Fruit fly (Drosophila melanogaster): Measurements from ENCODE around the gene Fkbp59.

Gene Fkbp59

dm6 chr2L:9915011-9915850, 27.4 kb downstream of the Fkbp59 start, which contains the start of gene yip2 (continued):
- TF ChIP-seq Sox102F (GFP tag; optimal IDR thresholded peaks at IDR 0.05): peak; percentile 88
- TF ChIP-seq acj6 (GFP tag; optimal IDR thresholded peaks at IDR 0.05): peak; percentile 54
- peak; percentile 96 for TF ChIP-seq fd85E (GFP tag; optimal IDR thresholded peaks at IDR 0.05)
- TF ChIP-seq CG34406 (GFP tag; optimal IDR thresholded peaks at IDR 0.05): peak; percentile 59
- TF ChIP-seq achi (GFP tag; optimal IDR thresholded peaks at IDR 0.05): peak; percentile 77
- TF ChIP-seq Gug (GFP tag; IDR thresholded peaks at IDR 0.05): peak; percentile 73
- peak; percentile 93 for TF ChIP-seq Sox14 (GFP tag; optimal IDR thresholded peaks at IDR 0.05)
- TF ChIP-seq Smox (GFP tag; optimal IDR thresholded peaks at IDR 0.05): peak; percentile 57
- no peak for TF ChIP-seq CG11902 (GFP tag; optimal IDR thresholded peaks at IDR 0.05)
- TF ChIP-seq salr (GFP tag; optimal IDR thresholded peaks at IDR 0.05): peak; percentile 91 to 93
- TF ChIP-seq CG10669 (GFP tag; optimal IDR thresholded peaks at IDR 0.05): peak; percentile 98
- peak; percentile 61 for TF ChIP-seq CG6792 (GFP tag; optimal IDR thresholded peaks at IDR 0.05)
- peak; percentile 75 for TF ChIP-seq dac (GFP tag; optimal IDR thresholded peaks at IDR 0.05)
- peak; percentile 91 for TF ChIP-seq Eip93F (GFP tag; optimal IDR thresholded peaks at IDR 0.05)
- peak; percentile 39 for TF ChIP-seq fd59A (GFP tag; optimal IDR thresholded peaks at IDR 0.05)
- peak; percentile 84 for TF ChIP-seq Hr4 (GFP tag; optimal IDR thresholded peaks at IDR 0.05)
- peak; percentile 100 for TF ChIP-seq ss (GFP tag; optimal IDR thresholded peaks at IDR 0.05)
- peak; percentile 99 for TF ChIP-seq svp (GFP tag)
- TF ChIP-seq CG6276 (GFP tag; optimal IDR thresholded peaks at IDR 0.05): peak; percentile 100
- TF ChIP-seq Blimp-1 (GFP tag; optimal IDR thresholded peaks at IDR 0.05): peak; percentile 96
- peak; percentile 65 for TF ChIP-seq OdsH (GFP tag; optimal IDR thresholded peaks at IDR 0.05)

dm6 chr2L:9918020-9918959, 30.5 kb downstream of the Fkbp59 start, which contains the start of the genes CG5885 and CG4598:
CG5885 (minus strand) TSS chr2L:9918330.
CG4598 (plus strand) TSS chr2L:9918618.
- peak; percentile 48 for TF ChIP-seq CG8319 (GFP tag; optimal IDR thresholded peaks at IDR 0.05)
- peak; percentile 88 for TF ChIP-seq Eip93F (GFP tag; optimal IDR thresholded peaks at IDR 0.05)
- TF ChIP-seq cyc (GFP tag; optimal IDR thresholded peaks at IDR 0.05): peak; percentile 55
- peak; percentile 80 for TF ChIP-seq eg (GFP tag; IDR thresholded peaks at IDR 0.05)
- peak; percentile 75 for TF ChIP-seq Hr39 (GFP tag; optimal IDR thresholded peaks at IDR 0.05)
- TF ChIP-seq CG6808 (GFP tag; optimal IDR thresholded peaks at IDR 0.05): peak; percentile 79
- TF ChIP-seq vri (GFP tag; optimal IDR thresholded peaks at IDR 0.05): peak; percentile 54
- TF ChIP-seq Met (GFP tag; optimal IDR thresholded peaks at IDR 0.05): peak; percentile 80
- peak; percentile 50 for TF ChIP-seq Blimp-1 (GFP tag; optimal IDR thresholded peaks at IDR 0.05)
- TF ChIP-seq CG31627 (GFP tag; optimal IDR thresholded peaks at IDR 0.05): peak; percentile 57
- TF ChIP-seq CG8119 (GFP tag; IDR thresholded peaks at IDR 0.05): peak; percentile 73
- TF ChIP-seq OdsH (GFP tag; optimal IDR thresholded peaks at IDR 0.05): peak; percentile 79
- TF ChIP-seq topi (GFP tag; optimal IDR thresholded peaks at IDR 0.05): peak; percentile 46
- TF ChIP-seq dac (GFP tag; optimal IDR thresholded peaks at IDR 0.05): peak; percentile 33
- TF ChIP-seq CG8632 (GFP tag; optimal IDR thresholded peaks at IDR 0.05): peak; percentile 62
- peak; percentile 7 for TF ChIP-seq Hr38 (GFP tag; optimal IDR thresholded peaks at IDR 0.05)
- TF ChIP-seq net (GFP tag; optimal IDR thresholded peaks at IDR 0.05): peak; percentile 87
- TF ChIP-seq CG16779 (tag; optimal IDR thresholded peaks at IDR 0.05): peak; percentile 80
- peak in 1 of 2 experiments; percentile 79 for TF ChIP-seq salr (GFP tag; optimal IDR thresholded peaks at IDR 0.05)
- no peak; the same call in none of the 2 replicates for TF ChIP-seq CG15336 (GFP tag; IDR thresholded peaks at IDR 0.05)
- TF ChIP-seq CG32006 (GFP tag; optimal IDR thresholded peaks at IDR 0.05): peak; percentile 73
- peak; percentile 73 for TF ChIP-seq CG6792 (GFP tag; optimal IDR thresholded peaks at IDR 0.05)
- TF ChIP-seq CG6163 (GFP tag; IDR thresholded peaks at IDR 0.05): peak; percentile 76
- TF ChIP-seq pdm3 (GFP tag; optimal IDR thresholded peaks at IDR 0.05): peak; percentile 78
- TF ChIP-seq CG3919 (GFP tag; optimal IDR thresholded peaks at IDR 0.05): peak; percentile 76
- TF ChIP-seq dsx (GFP tag; optimal IDR thresholded peaks at IDR 0.05; ENCODE audit: poor library complexity, severe bottlenecking): peak; percentile 35
- TF ChIP-seq Sox14 (GFP tag; optimal IDR thresholded peaks at IDR 0.05): peak; percentile 67
- peak; percentile 83 to 86 for TF ChIP-seq ss (GFP tag; optimal IDR thresholded peaks at IDR 0.05)
- peak; percentile 15 for TF ChIP-seq CG11902 (GFP tag; optimal IDR thresholded peaks at IDR 0.05)
- TF ChIP-seq CG4318 (GFP tag; optimal IDR thresholded peaks at IDR 0.05): peak; percentile 8
- TF ChIP-seq Sox102F (GFP tag; optimal IDR thresholded peaks at IDR 0.05): peak; percentile 71
- peak; percentile 84 for TF ChIP-seq CG10631 (GFP tag; optimal IDR thresholded peaks at IDR 0.05)
- peak; percentile 46 for TF ChIP-seq Gug (GFP tag; IDR thresholded peaks at IDR 0.05)
- peak; percentile 7 for TF ChIP-seq CG6854 (GFP tag; optimal IDR thresholded peaks at IDR 0.05)
